Fruit fly (Drosophila melanogaster) whole organism, wandering third instar larva: ENCODE data around the gene Smug.

Source experiments
- Abd-B ChIP-seq: fragments of >200 bp; optimal IDR thresholded peaks from 2 replicates; lab custom pipeline; 2017; ENCODE audit warnings: missing biosample characterization, missing genetic modification characterization
- CG32264 ChIP-seq: fragments of 200-800 bp; sonication (Bioruptor generic); optimal IDR thresholded peaks from 2 replicates; lab custom pipeline; 2016; ENCODE audit warnings: missing biosample characterization, missing genetic modification characterization
- CG9705 ChIP-seq: fragments of 200-800 bp; sonication (Bioruptor generic); optimal IDR thresholded peaks from 2 replicates; lab custom pipeline; 2018; ENCODE audit warnings: missing biosample characterization, mild to moderate bottlenecking, missing genetic modification characterization
- CrebA ChIP-seq: fragments of 200-800 bp; sonication (Bioruptor generic); optimal IDR thresholded peaks from 2 replicates; lab custom pipeline; 2016; ENCODE audit warnings: missing biosample characterization, mild to moderate bottlenecking, missing genetic modification characterization, borderline replicate concordance
- Dfd ChIP-seq: fragments of >200 bp; optimal IDR thresholded peaks from 2 replicates; lab custom pipeline; 2017; ENCODE audit warnings: missing biosample characterization, missing genetic modification characterization
- Dif ChIP-seq: fragments of 200-275, 200-300 bp; sonication (Bioruptor generic); optimal IDR thresholded peaks from 2 replicates; lab custom pipeline; 2018; ENCODE audit warnings: missing biosample characterization, missing genetic modification characterization; ENCODE audit not compliant: partially characterized antibody
- GATAd ChIP-seq: sonication (Bioruptor generic); optimal IDR thresholded peaks from 2 replicates; lab custom pipeline; 2016; ENCODE audit warnings: missing biosample characterization, missing genetic modification characterization
- HLH106 ChIP-seq: fragments of 200-800 bp; optimal IDR thresholded peaks from 3 replicates; lab custom pipeline; 2019; ENCODE audit warnings: missing biosample characterization, mild to moderate bottlenecking, missing genetic modification characterization, moderate library complexity
- Hnf4 ChIP-seq: fragments of 200-800 bp; sonication (Bioruptor generic); optimal IDR thresholded peaks from 2 replicates; lab custom pipeline; 2016; ENCODE audit warnings: missing biosample characterization, mild to moderate bottlenecking, missing genetic modification characterization
- Hr78 ChIP-seq: fragments of >200 bp; optimal IDR thresholded peaks from 2 replicates; lab custom pipeline; 2017; ENCODE audit warnings: missing biosample characterization, missing genetic modification characterization
- Hr83 ChIP-seq: fragments of 200-300 bp; sonication (Bioruptor generic); optimal IDR thresholded peaks from 2 replicates; lab custom pipeline; 2016; ENCODE audit warnings: missing biosample characterization, mild to moderate bottlenecking, missing genetic modification characterization, moderate library complexity; ENCODE audit not compliant: poor library complexity, severe bottlenecking
- Jra ChIP-seq: sonication (Bioruptor generic); optimal IDR thresholded peaks from 2 replicates; lab custom pipeline; 2016; ENCODE audit warnings: missing biosample characterization, missing genetic modification characterization
- Mio ChIP-seq: sonication (Bioruptor generic); optimal IDR thresholded peaks from 2 replicates; lab custom pipeline; 2016; ENCODE audit warnings: missing biosample characterization, missing genetic modification characterization
- Myc ChIP-seq: fragments of >200 bp; optimal IDR thresholded peaks from 2 replicates; lab custom pipeline; 2017
- N ChIP-seq: fragments of >200 bp; optimal IDR thresholded peaks from 2 replicates; lab custom pipeline; 2018; ENCODE audit warnings: missing biosample characterization, missing external identifiers, missing genetic modification characterization
- OdsH ChIP-seq: fragments of 200-800 bp; sonication (Bioruptor generic); optimal IDR thresholded peaks from 2 replicates; lab custom pipeline; 2016; ENCODE audit warnings: missing biosample characterization, mild to moderate bottlenecking, missing genetic modification characterization
- Rel ChIP-seq, 2 experiments: fragments of 200-800 bp; sonication (Bioruptor generic) in 1 of 2; optimal IDR thresholded peaks; 2 replicates in 1 of 2; 3 replicates in 1 of 2; lab custom pipeline; 2016 to 2019; ENCODE audit warnings: mild to moderate bottlenecking in 2 of 2, missing biosample characterization in 2 of 2, missing genetic modification characterization in 2 of 2, moderate library complexity in 1 of 2
- Sp1 ChIP-seq: fragments of 200-800 bp; sonication (Bioruptor generic); optimal IDR thresholded peaks from 3 replicates; lab custom pipeline; 2019; ENCODE audit warnings: missing biosample characterization, mild to moderate bottlenecking, missing genetic modification characterization, moderate library complexity
- Vsx2 ChIP-seq: fragments of 200-300, 225-300 bp; sonication (Bioruptor generic); optimal IDR thresholded peaks from 2 replicates; lab custom pipeline; 2018; ENCODE audit warnings: missing biosample characterization, missing genetic modification characterization; ENCODE audit not compliant: partially characterized antibody
- br ChIP-seq: fragments of 200-800 bp; sonication (Bioruptor generic); optimal IDR thresholded peaks from 2 replicates; lab custom pipeline; 2016; ENCODE audit warnings: missing biosample characterization, missing genetic modification characterization
- brk ChIP-seq: fragments of 200-800 bp; sonication (Bioruptor generic); optimal IDR thresholded peaks from 2 replicates; lab custom pipeline; 2016; ENCODE audit warnings: missing biosample characterization, mild to moderate bottlenecking, missing genetic modification characterization
- dl ChIP-seq, 2 experiments: fragments of 175-275, 200-275 bp in 1 of 2; fragments of 200-275 bp in 1 of 2; sonication (Bioruptor generic); optimal IDR thresholded peaks; lab custom pipeline; 2018; ENCODE audit warnings: mild to moderate bottlenecking in 2 of 2, missing biosample characterization in 2 of 2, missing genetic modification characterization in 2 of 2, moderate library complexity in 2 of 2; ENCODE audit not compliant: partially characterized antibody in 2 of 2, insufficient read depth in 1 of 2
- dmrt93B ChIP-seq: fragments of 200-800 bp; sonication (Bioruptor generic); optimal IDR thresholded peaks from 2 replicates; lab custom pipeline; 2018; ENCODE audit warnings: missing biosample characterization, mild to moderate bottlenecking, missing genetic modification characterization
- dsf ChIP-seq: sonication (Bioruptor generic); optimal IDR thresholded peaks from 2 replicates; lab custom pipeline; 2016; ENCODE audit warnings: missing biosample characterization, missing genetic modification characterization, borderline replicate concordance
- ey ChIP-seq: fragments of 200-800 bp; sonication (Bioruptor generic); optimal IDR thresholded peaks from 2 replicates; lab custom pipeline; 2016; ENCODE audit warnings: missing biosample characterization, missing genetic modification characterization
- foxo ChIP-seq, 2 experiments: fragments of 200-800 bp; sonication (Bioruptor generic); optimal IDR thresholded peaks; 2 replicates in 1 of 2; 3 replicates in 1 of 2; lab custom pipeline; 2016 to 2017; ENCODE audit warnings: missing biosample characterization in 2 of 2, missing genetic modification characterization in 2 of 2
- fru ChIP-seq: fragments of 200-800 bp; sonication (Bioruptor generic); optimal IDR thresholded peaks from 3 replicates; lab custom pipeline; 2016; ENCODE audit warnings: missing biosample characterization, mild to moderate bottlenecking, missing genetic modification characterization
- h ChIP-seq: fragments of 200-800 bp; sonication (Bioruptor generic); optimal IDR thresholded peaks from 3 replicates; lab custom pipeline; 2016; ENCODE audit warnings: missing biosample characterization, mild to moderate bottlenecking, missing genetic modification characterization
- jim ChIP-seq: fragments of 175-275, 200-325 bp; sonication (Bioruptor generic); optimal IDR thresholded peaks from 2 replicates; lab custom pipeline; 2016; ENCODE audit warnings: missing biosample characterization, mild to moderate bottlenecking, missing genetic modification characterization
- lola ChIP-seq: fragments of >200 bp; optimal IDR thresholded peaks from 2 replicates; lab custom pipeline; 2017; ENCODE audit warnings: missing biosample characterization, missing genetic modification characterization
- pan ChIP-seq: fragments of >200 bp; optimal IDR thresholded peaks from 2 replicates; lab custom pipeline; 2017
- psq ChIP-seq: fragments of 200-800 bp; sonication (Bioruptor generic); optimal IDR thresholded peaks from 3 replicates; lab custom pipeline; 2017; ENCODE audit warnings: missing biosample characterization, mild to moderate bottlenecking, missing genetic modification characterization, moderate library complexity
- rgr ChIP-seq: fragments of 200-800 bp; sonication (Bioruptor generic); optimal IDR thresholded peaks from 3 replicates; lab custom pipeline; 2016; ENCODE audit warnings: missing biosample characterization, mild to moderate bottlenecking, missing genetic modification characterization
- sage ChIP-seq: fragments of 200-800 bp; sonication (Bioruptor generic); optimal IDR thresholded peaks from 2 replicates; lab custom pipeline; 2016; ENCODE audit warnings: missing biosample characterization, mild to moderate bottlenecking, missing genetic modification characterization
- sv ChIP-seq: fragments of 200-800 bp; sonication (Bioruptor generic); optimal IDR thresholded peaks from 3 replicates; lab custom pipeline; 2016; ENCODE audit warnings: missing biosample characterization, missing genetic modification characterization
- tai ChIP-seq: sonication (Bioruptor generic); optimal IDR thresholded peaks from 2 replicates; lab custom pipeline; 2016; ENCODE audit warnings: missing biosample characterization, missing genetic modification characterization
- usp ChIP-seq: fragments of >200 bp; optimal IDR thresholded peaks from 2 replicates; lab custom pipeline; 2017; ENCODE audit warnings: missing biosample characterization, missing genetic modification characterization
- woc ChIP-seq: sonication (Bioruptor generic); optimal IDR thresholded peaks from 2 replicates; lab custom pipeline; 2016; ENCODE audit warnings: missing biosample characterization, mild to moderate bottlenecking, missing genetic modification characterization

Gene Smug

dm6 chr3R:17151376-17152026, 1.1 kb downstream of the Smug start, which contains the start of gene CG5292:
Gene CG5292, plus strand, starts transcription at chr3R:17151861.
- TF ChIP-seq psq (GFP tag; lab: Kevin White, UChicago) (peak; percentile 34), lola (GFP tag; lab: Kevin White, UChicago) (no peak), Dif (GFP tag; lab: Kevin White, UChicago) (no peak), Mio (no peak), HLH106 (tag; lab: Kevin White, UChicago) (peak; percentile 57), jim (no peak), pan (no peak), GATAd (no peak), Abd-B (no peak), Myc (lab: Kevin White, UChicago) (peak; percentile 34), Jra (GFP tag; lab: Kevin White, UChicago) (peak; percentile 26), Hr78 (GFP tag; lab: Kevin White, UChicago) (no peak), h (GFP tag; lab: Kevin White, UChicago) (peak; percentile 72), ey (peak; percentile 53), Hr83 (peak; percentile 76), Rel (GFP tag; optimal IDR thresholded peaks at IDR 0.05; lab: Kevin White, UChicago) (no peak), Rel (tag; optimal IDR thresholded peaks at IDR 0.05; lab: Kevin White, UChicago) (peak; percentile 96), OdsH (GFP tag; lab: Kevin White, UChicago) (peak; percentile 54), sage (GFP tag; lab: Kevin White, UChicago) (no peak), dsf (no peak), br (GFP tag; lab: Kevin White, UChicago) (peak; percentile 55), brk (no peak), Sp1 (GFP tag; lab: Kevin White, UChicago) (peak; percentile 61), foxo (GFP tag; optimal IDR thresholded peaks at IDR 0.05; lab: Kevin White, UChicago) (peak in 1 of 2 experiments; percentile 72), Vsx2 (GFP tag; lab: Kevin White, UChicago) (no peak), usp (GFP tag; lab: Kevin White, UChicago) (no peak), dl (GFP tag; optimal IDR thresholded peaks at IDR 0.05; lab: Kevin White, UChicago; ENCODE audit: insufficient read depth in 1 of 2, partially characterized antibody in 2 of 2) (no peak), Hnf4 (GFP tag; lab: Kevin White, UChicago) (no peak), Dfd (GFP tag; lab: Kevin White, UChicago) (no peak), tai (GFP tag; lab: Kevin White, UChicago) (no peak), sv (GFP tag; lab: Kevin White, UChicago) (peak; percentile 67), CG9705 (no peak), dmrt93B (GFP tag; lab: Kevin White, UChicago) (no peak), rgr (peak; percentile 79), N (no peak), CrebA (GFP tag; lab: Kevin White, UChicago) (no peak), fru (GFP tag; lab: Kevin White, UChicago) (peak; percentile 56), woc (GFP tag; lab: Kevin White, UChicago) (peak; percentile 50), CG32264 (GFP tag; lab: Kevin White, UChicago) (no peak)
- TF ChIP-seq, all 38 proteins: peak for 16

- TF ChIP-seq Rel (GFP tag; optimal IDR thresholded peaks at IDR 0.05; lab: Kevin White, UChicago) = no peak
- TF ChIP-seq Rel (tag; optimal IDR thresholded peaks at IDR 0.05; lab: Kevin White, UChicago) = no peak
- TF ChIP-seq rgr = no peak
- no peak for TF ChIP-seq foxo (GFP tag; optimal IDR thresholded peaks at IDR 0.05; lab: Kevin White, UChicago)
- TF ChIP-seq CG9705 = no peak
- TF ChIP-seq dsf = no peak
- TF ChIP-seq h (GFP tag; lab: Kevin White, UChicago) = no peak
- TF ChIP-seq fru (GFP tag; lab: Kevin White, UChicago) = no peak
- TF ChIP-seq Hnf4 (GFP tag; lab: Kevin White, UChicago) = no peak
- no peak for TF ChIP-seq Myc (lab: Kevin White, UChicago)
- no peak for TF ChIP-seq GATAd
- no peak for TF ChIP-seq Hr78 (GFP tag; lab: Kevin White, UChicago)
- no peak for TF ChIP-seq sage (GFP tag; lab: Kevin White, UChicago)
Measured at dm6 chr3R:17178140-17178539, 27.8 kb downstream of the Smug start.
